Fruit fly (Drosophila melanogaster) whole organism, pupa: ENCODE measurements around the gene ppk28.

Experiments used
- CG10348 ChIP-seq: fragments of 200-800 bp; sonication (Bioruptor generic); IDR thresholded peaks from 2 replicates; pipeline ENCODE4 v1.3.6; 2022; ENCODE audit warnings: missing biosample characterization, missing genetic modification characterization
- CG12605 ChIP-seq: fragments of 200-800 bp; sonication (Bioruptor generic); IDR thresholded peaks from 2 replicates; pipeline ENCODE4 v1.3.6; 2022; ENCODE audit warnings: missing biosample characterization, missing genetic modification characterization
- CG13204 ChIP-seq: fragments of 200-800 bp; sonication (Bioruptor generic); optimal IDR thresholded peaks from 2 replicates; lab custom pipeline; 2018; ENCODE audit warnings: missing biosample characterization, mild to moderate bottlenecking, missing genetic modification characterization, moderate library complexity
- CG14655 ChIP-seq: fragments of 200-800 bp; sonication (Bioruptor generic); optimal IDR thresholded peaks from 3 replicates; lab custom pipeline; 2017; ENCODE audit warnings: mild to moderate bottlenecking, missing biosample characterization, missing genetic modification reagents, missing genetic modification characterization
- CG15710 ChIP-seq: fragments of 200-800 bp; sonication (Bioruptor generic); optimal IDR thresholded peaks from 2 replicates; lab custom pipeline; 2018; ENCODE audit warnings: missing biosample characterization, mild to moderate bottlenecking, missing genetic modification characterization, moderate library complexity
- CG17806 ChIP-seq: fragments of 200-800 bp; sonication (Bioruptor generic); optimal IDR thresholded peaks from 2 replicates; lab custom pipeline; 2018; ENCODE audit warnings: missing biosample characterization, mild to moderate bottlenecking, missing genetic modification characterization, moderate library complexity
- CG32121 ChIP-seq: fragments of 200-800 bp; sonication (Bioruptor generic); IDR thresholded peaks from 2 replicates; pipeline ENCODE4 v1.3.6; 2022; ENCODE audit warnings: missing biosample characterization, missing genetic modification characterization
- CG34367 ChIP-seq: fragments of 200-800 bp; sonication (Bioruptor generic); optimal IDR thresholded peaks from 2 replicates; lab custom pipeline; 2018; ENCODE audit warnings: missing biosample characterization, mild to moderate bottlenecking, missing genetic modification characterization
- CG4496 ChIP-seq: fragments of 200-800 bp; sonication (Bioruptor generic); IDR thresholded peaks from 3 replicates; pipeline ENCODE4 v1.3.6; 2022; ENCODE audit warnings: missing biosample characterization, missing genetic modification characterization
- CG8159 ChIP-seq: fragments of 200-800 bp; sonication (Bioruptor generic); optimal IDR thresholded peaks from 3 replicates; lab custom pipeline; 2018; ENCODE audit warnings: missing biosample characterization, mild to moderate bottlenecking, missing genetic modification characterization, moderate library complexity
- CG8301 ChIP-seq: fragments of 200-800 bp; sonication (Bioruptor generic); optimal IDR thresholded peaks from 2 replicates; lab custom pipeline; 2018; ENCODE audit warnings: missing biosample characterization, mild to moderate bottlenecking, missing genetic modification characterization
- CG9948 ChIP-seq: fragments of 200-800 bp; sonication (Bioruptor generic); optimal IDR thresholded peaks from 2 replicates; lab custom pipeline; 2018; ENCODE audit warnings: missing biosample characterization, mild to moderate bottlenecking, missing genetic modification characterization, moderate library complexity
- D1 ChIP-seq: fragments of 200-800 bp; sonication (Bioruptor generic); optimal IDR thresholded peaks from 2 replicates; lab custom pipeline; 2018; ENCODE audit warnings: missing biosample characterization, mild to moderate bottlenecking, missing genetic modification characterization, moderate library complexity
- EcR ChIP-seq: fragments of 200-800 bp; sonication (Bioruptor generic); optimal IDR thresholded peaks from 3 replicates; lab custom pipeline; 2019; ENCODE audit warnings: missing biosample characterization, missing genetic modification characterization, mild to moderate bottlenecking, moderate library complexity, missing genetic modification reagents
- Ets98B ChIP-seq: fragments of 200-800 bp; sonication (Bioruptor generic); IDR thresholded peaks from 2 replicates; pipeline ENCODE4 v1.3.6; 2022; ENCODE audit warnings: missing biosample characterization, missing genetic modification characterization
- Pif1A ChIP-seq: fragments of 200-800 bp; sonication (Bioruptor generic); optimal IDR thresholded peaks from 3 replicates; lab custom pipeline; 2016; ENCODE audit warnings: missing biosample characterization, missing genetic modification characterization
- Pif1B ChIP-seq: fragments of 200-800 bp; sonication (Bioruptor generic); optimal IDR thresholded peaks from 3 replicates; lab custom pipeline; 2016; ENCODE audit warnings: missing biosample characterization, missing genetic modification characterization
- Snoo ChIP-seq: fragments of 200-800 bp; sonication (Bioruptor generic); optimal IDR thresholded peaks from 3 replicates; lab custom pipeline; 2017; ENCODE audit warnings: missing biosample characterization, mild to moderate bottlenecking, missing genetic modification characterization, inconsistent platforms
- fd96Ca ChIP-seq: fragments of 200-800 bp; sonication (Bioruptor generic); IDR thresholded peaks from 3 replicates; pipeline ENCODE4 v1.3.6; 2022; ENCODE audit warnings: missing biosample characterization, missing genetic modification characterization
- gl ChIP-seq: fragments of 200-800 bp; sonication (Bioruptor generic); optimal IDR thresholded peaks from 2 replicates; lab custom pipeline; 2018; ENCODE audit warnings: missing biosample characterization, mild to moderate bottlenecking, missing genetic modification characterization
- rn ChIP-seq: fragments of 200-800 bp; sonication (Bioruptor generic); IDR thresholded peaks from 2 replicates; pipeline ENCODE4 v1.3.6; 2022; ENCODE audit warnings: missing biosample characterization, missing genetic modification characterization

Gene ppk28

DNA sequence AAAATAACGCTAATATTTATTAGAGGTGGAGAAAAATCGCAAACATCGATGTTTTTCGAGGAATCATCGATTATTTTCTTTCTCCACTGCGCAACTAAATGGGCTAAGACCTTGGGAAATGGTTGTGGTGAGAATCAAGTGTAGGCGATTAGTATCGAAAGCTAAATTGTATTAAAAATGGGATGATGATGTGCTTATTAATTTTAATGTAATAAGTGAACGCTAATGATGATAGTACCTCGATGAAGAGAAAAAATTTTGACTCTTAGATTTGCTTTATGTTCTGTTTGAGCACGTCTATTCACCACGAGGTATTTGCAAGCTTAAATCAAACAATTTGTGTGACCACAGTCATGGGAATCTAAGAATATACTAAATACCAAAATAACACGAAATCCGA, 2.6 kb upstream of the ppk28 start, which contains the start of the genes Rai1 and CG13005:
TSS of gene Rai1 (minus strand) at position 46 of the 400 bp plus-strand sequence.
TSS of gene CG13005 (plus strand) at position 352 of the 400 bp plus-strand sequence.
- no peak for TF ChIP-seq CG8301 (tag; lab: Kevin White, UChicago)
- no peak for TF ChIP-seq rn (GFP tag; lab: Robert Waterston, UW)
- no peak for TF ChIP-seq CG17806
- no peak for TF ChIP-seq CG9948 (tag; lab: Kevin White, UChicago)
- TF ChIP-seq Pif1A (GFP tag; lab: Kevin White, UChicago) = no peak
- no peak for TF ChIP-seq CG15710 (tag; lab: Kevin White, UChicago)
- TF ChIP-seq CG13204 (GFP tag; lab: Kevin White, UChicago) = no peak
- no peak for TF ChIP-seq CG32121 (GFP tag; lab: Robert Waterston, UW)
- no peak for TF ChIP-seq fd96Ca (GFP tag; lab: Robert Waterston, UW)
- TF ChIP-seq CG10348 (GFP tag; lab: Robert Waterston, UW) = no peak
- TF ChIP-seq Ets98B (GFP tag; lab: Robert Waterston, UW) = no peak

DNA sequence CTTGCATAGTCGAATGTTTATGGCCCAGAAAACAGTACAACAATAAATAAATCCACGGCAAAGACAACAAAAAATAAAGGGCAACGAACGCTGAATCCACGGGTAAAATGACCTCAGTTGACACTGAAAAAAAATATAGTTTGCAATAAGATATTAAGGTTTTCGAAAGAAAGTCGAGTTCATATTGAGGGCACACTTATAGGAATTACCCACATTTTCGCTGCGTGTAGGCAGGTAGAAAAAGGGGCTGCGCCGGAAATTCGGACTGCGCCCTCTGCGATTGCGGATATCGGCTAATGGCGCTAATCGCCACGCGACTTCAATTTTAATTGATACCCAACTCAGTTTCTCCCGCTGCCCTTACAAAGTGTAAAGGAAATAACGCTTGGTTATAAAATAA, 2.8 kb downstream of the ppk28 start:
- TF ChIP-seq fd96Ca (GFP tag; lab: Robert Waterston, UW) (no peak), CG4496 (GFP tag; lab: Robert Waterston, UW) (no peak), rn (GFP tag; lab: Robert Waterston, UW) (no peak), CG8159 (tag; lab: Kevin White, UChicago) (no peak), Pif1B (GFP tag; lab: Kevin White, UChicago) (no peak), CG8301 (tag; lab: Kevin White, UChicago) (no peak), CG15710 (tag; lab: Kevin White, UChicago) (no peak), Pif1A (GFP tag; lab: Kevin White, UChicago) (no peak), CG32121 (GFP tag; lab: Robert Waterston, UW) (no peak), Snoo (no peak), CG34367 (no peak), Ets98B (GFP tag; lab: Robert Waterston, UW) (no peak), CG10348 (GFP tag; lab: Robert Waterston, UW) (no peak), CG12605 (GFP tag; lab: Robert Waterston, UW) (no peak)

DNA sequence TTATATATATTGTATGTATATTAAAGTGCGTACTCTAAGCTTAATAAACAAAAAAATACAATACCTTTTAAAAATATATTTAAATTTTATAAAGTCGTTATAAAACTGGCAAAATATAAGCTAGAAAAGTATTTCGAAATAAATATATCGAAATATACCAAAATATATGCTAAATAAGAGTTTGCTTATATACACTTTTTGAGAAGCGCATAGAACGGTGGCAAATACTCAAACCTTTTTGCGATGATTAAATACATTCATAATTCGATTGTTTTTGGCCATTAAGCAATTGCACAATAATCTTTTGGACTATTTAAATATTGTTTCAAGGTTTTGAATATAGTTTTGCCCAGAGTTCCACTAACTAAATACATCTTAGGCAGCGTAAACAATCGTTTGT, 3.2 kb downstream of the ppk28 start:
- TF ChIP-seq Snoo (no peak), CG9948 (tag; lab: Kevin White, UChicago) (no peak), EcR (GFP tag; lab: Kevin White, UChicago) (no peak), Pif1A (GFP tag; lab: Kevin White, UChicago) (no peak), Ets98B (GFP tag; lab: Robert Waterston, UW) (no peak)

DNA sequence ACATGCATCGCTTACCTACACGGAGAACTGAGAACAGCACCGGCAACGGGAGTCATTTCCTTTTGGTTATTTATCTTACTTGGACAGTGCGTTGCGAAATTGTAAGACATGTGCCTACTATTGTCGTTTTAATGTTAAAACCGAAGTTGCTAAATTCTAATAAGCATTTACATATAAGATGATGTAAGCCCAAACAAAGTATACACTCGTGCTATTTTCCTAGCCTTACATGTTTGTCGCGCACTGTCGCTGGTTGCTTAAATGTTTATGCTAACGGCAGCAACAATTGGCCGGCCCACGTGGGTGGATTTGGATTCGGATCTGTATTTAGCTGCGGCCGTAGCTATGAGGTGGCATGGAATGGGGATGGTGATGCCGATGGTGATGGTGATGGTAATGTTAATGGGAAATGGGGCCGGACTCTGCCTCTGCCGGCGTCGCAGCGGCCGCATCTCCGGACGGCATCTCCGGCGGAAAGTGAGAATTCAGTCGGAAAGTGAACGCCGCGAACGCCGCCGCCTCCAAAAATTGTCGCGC, 5.4 kb downstream of the ppk28 start, which contains the start of gene CG4829:
TSS of gene CG4829 (plus strand) at position 487 of the 537 bp plus-strand sequence.
- TF ChIP-seq CG14655 (GFP tag; lab: Kevin White, UChicago) (no peak), Pif1A (GFP tag; lab: Kevin White, UChicago) (no peak), Snoo (peak; percentile 10), gl (tag; lab: Kevin White, UChicago) (no peak), CG13204 (GFP tag; lab: Kevin White, UChicago) (no peak), Ets98B (GFP tag; lab: Robert Waterston, UW) (peak; percentile 73), CG15710 (tag; lab: Kevin White, UChicago) (peak; percentile 47), CG17806 (peak; percentile 39), CG4496 (GFP tag; lab: Robert Waterston, UW) (peak; percentile 74; the same call in 2 of the 3 replicates), Pif1B (GFP tag; lab: Kevin White, UChicago) (no peak), EcR (GFP tag; lab: Kevin White, UChicago) (no peak), D1 (tag; lab: Kevin White, UChicago) (no peak), CG32121 (GFP tag; lab: Robert Waterston, UW) (peak; percentile 58), CG34367 (no peak), CG12605 (GFP tag; lab: Robert Waterston, UW) (peak; percentile 57; the same call in 1 of the 2 replicates), CG8301 (tag; lab: Kevin White, UChicago) (peak; percentile 49), CG9948 (tag; lab: Kevin White, UChicago) (peak; percentile 38), fd96Ca (GFP tag; lab: Robert Waterston, UW) (peak; percentile 73), CG10348 (GFP tag; lab: Robert Waterston, UW) (no peak), CG8159 (tag; lab: Kevin White, UChicago) (peak; percentile 50), rn (GFP tag; lab: Robert Waterston, UW) (no peak)
- TF ChIP-seq, all 21 proteins: peak for 11

DNA sequence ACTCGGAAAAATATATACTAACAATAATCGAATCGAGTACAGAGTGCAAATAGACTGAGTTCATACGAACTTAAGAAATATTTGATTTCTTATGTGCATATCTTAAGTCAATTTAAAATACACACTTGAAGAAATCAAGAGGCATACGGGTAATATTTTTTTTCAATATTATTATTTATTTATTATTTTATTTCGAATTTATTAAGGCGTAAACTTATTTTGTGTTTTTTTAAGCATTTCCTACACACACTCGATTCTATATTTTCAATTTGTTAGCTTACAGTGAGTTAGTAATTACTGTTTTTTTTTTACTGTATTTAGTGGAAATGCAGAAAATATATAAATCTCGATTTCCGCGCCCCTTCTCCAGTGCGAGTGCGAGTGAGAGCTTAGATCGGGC, 7.4 kb downstream of the ppk28 start:
- TF ChIP-seq D1 (tag; lab: Kevin White, UChicago) (peak; percentile 18), Snoo (no peak), CG15710 (tag; lab: Kevin White, UChicago) (no peak), CG14655 (GFP tag; lab: Kevin White, UChicago) (no peak), CG8159 (tag; lab: Kevin White, UChicago) (no peak), fd96Ca (GFP tag; lab: Robert Waterston, UW) (no peak)

DNA sequence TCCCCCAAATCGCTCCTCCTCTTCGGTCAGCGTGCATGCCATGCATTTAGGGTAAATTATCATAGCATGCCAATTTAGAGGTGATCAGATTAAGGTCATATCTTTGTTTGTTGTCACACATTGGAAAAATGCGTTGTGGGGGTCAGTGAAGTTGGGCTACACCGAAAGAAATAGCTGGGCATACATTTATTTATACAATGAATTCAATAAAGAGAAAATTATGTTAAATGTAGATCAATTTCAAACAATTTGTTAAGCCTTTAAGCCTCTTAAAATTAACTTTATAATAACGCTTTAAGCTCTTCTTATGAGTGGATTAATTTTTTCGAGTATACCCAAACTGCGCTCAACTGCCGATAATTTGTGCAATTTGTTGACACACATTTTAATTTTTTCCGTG, 8.5 kb downstream of the ppk28 start:
- TF ChIP-seq CG4496 (GFP tag; lab: Robert Waterston, UW) (no peak), CG8159 (tag; lab: Kevin White, UChicago) (peak; percentile 28), fd96Ca (GFP tag; lab: Robert Waterston, UW) (no peak), CG8301 (tag; lab: Kevin White, UChicago) (peak; percentile 5), CG32121 (GFP tag; lab: Robert Waterston, UW) (peak; percentile 12; the same call in 1 of the 2 replicates), CG17806 (peak; percentile 11), Ets98B (GFP tag; lab: Robert Waterston, UW) (0 out of 2 replicates have a peak, but pooled peaks have one; percentile 14), CG14655 (GFP tag; lab: Kevin White, UChicago) (peak; percentile 11), CG13204 (GFP tag; lab: Kevin White, UChicago) (no peak)
